Worm (Caenorhabditis elegans): ENCODE measurements around the gene dao-6.

Gene dao-6

DNA sequence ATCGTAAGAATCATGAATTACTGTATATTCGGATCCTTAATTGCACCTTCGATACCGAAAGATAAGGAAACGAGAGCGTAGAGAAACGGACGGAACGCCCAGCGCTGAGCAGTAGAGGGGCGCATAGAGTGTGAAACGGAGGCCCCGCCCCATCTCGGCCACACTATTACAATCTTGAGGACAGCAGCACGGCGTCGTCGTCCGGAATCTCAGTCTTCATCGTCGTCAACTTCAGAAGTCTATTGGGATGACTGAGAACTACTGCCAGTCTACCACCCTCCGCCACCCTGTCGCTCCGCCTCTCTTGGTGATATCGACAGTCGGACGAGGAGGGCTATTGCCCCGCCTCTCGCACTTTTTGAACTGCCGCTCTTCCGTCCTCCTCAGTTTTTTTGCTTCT is 28.7 kb upstream of the dao-6 start:
- TF ChIP-seq C34F6.9 (tag; optimal IDR thresholded peaks at IDR 0.05) (no peak), lin-13 (GFP tag; optimal IDR thresholded peaks at IDR 0.05) (no peak), ztf-4 (tag; optimal IDR thresholded peaks at IDR 0.05) (no peak), mab-5 (tag; optimal IDR thresholded peaks at IDR 0.05) (no peak)

DNA sequence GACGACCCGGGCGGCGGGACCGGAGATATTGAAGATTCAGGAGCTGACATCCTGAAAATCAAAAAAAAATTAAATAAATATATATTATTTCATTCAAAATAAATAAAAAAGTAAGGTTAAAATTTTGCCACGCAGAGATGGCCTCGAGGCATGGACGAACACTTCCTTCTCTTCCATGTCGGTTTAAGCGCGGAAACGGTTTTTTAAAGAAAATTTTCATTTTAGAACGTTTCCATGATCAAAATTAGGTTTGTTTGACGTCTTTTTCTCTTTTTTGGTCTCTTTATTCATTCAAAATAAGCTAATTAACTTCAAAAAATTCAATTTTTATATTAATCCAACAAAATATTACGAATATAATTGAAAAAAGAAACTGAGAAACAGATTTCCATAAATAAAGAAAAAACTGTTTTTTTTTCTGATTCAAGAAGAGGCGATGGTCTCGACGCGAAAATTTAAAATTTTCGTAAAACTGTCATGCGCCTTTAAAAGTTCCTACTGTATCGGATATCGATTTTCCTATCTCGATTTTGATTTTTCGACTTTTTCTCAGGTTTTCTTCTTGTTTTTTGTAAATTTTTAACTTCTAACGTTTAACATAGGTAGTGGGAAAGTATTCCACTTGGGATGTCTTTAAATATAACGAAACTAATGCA is 26.2 kb upstream of the dao-6 start, which contains the start of gene gcc-2:
Gene gcc-2 (minus strand): TSS at position 51 of the 656 bp plus-strand sequence.
- TF ChIP-seq lin-13 (GFP tag; optimal IDR thresholded peaks at IDR 0.05) (no peak), elt-1 (tag; optimal IDR thresholded peaks at IDR 0.05) (no peak), mbf-1 (tag; optimal IDR thresholded peaks at IDR 0.05) (no peak), nhr-10 (tag; optimal IDR thresholded peaks at IDR 0.05) (no peak), ceh-82 (tag; optimal IDR thresholded peaks at IDR 0.05) (no peak), nhr-77 (tag; optimal IDR thresholded peaks at IDR 0.05) (no peak), F13H6.1 (tag; optimal IDR thresholded peaks at IDR 0.05) (no peak), ztf-4 (tag; optimal IDR thresholded peaks at IDR 0.05) (no peak), nhr-6 (tag; optimal IDR thresholded peaks at IDR 0.05) (no peak), sma-3 (GFP tag; optimal IDR thresholded peaks at IDR 0.05) (no peak), gmeb-1 (tag; optimal IDR thresholded peaks at IDR 0.05) (no peak), crh-2 (tag; optimal IDR thresholded peaks at IDR 0.05) (no peak), snpc-4 (tag; optimal IDR thresholded peaks at IDR 0.05) (no peak), ZK546.5 (tag; optimal IDR thresholded peaks at IDR 0.05) (no peak), nhr-21 (tag; optimal IDR thresholded peaks at IDR 0.05) (no peak), alr-1 (tag; optimal IDR thresholded peaks at IDR 0.05) (no peak), ztf-11 (tag; optimal IDR thresholded peaks at IDR 0.05) (no peak), nhr-12 (tag; optimal IDR thresholded peaks at IDR 0.05) (no peak)

DNA sequence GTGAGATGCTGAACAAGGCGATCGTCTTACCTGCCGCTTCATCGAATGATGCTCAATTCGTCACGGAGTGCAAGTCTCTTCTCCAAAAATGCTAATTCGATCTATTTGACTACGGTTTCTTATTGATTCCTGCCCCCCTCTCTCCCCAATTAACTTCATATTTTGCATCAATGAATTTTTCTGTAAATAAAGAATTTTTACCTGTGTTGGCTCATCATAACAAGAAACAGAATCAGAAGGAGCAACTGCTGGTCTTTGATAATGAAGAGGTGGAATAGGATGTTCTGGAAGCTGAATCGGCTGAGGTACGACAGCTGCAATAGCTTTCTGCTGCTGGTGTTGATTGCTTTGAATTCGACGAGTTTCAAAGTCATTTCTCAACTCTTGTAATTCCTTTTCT is 24.2 kb upstream of the dao-6 start:
- TF ChIP-seq unc-39 (tag; optimal IDR thresholded peaks at IDR 0.05) (no peak), ama-1 (optimal IDR thresholded peaks at IDR 0.05) (no peak), aly-2 (tag; optimal IDR thresholded peaks at IDR 0.05) (no peak), dmd-4 (tag; optimal IDR thresholded peaks at IDR 0.05) (no peak), fos-1 (tag; optimal IDR thresholded peaks at IDR 0.05) (no peak), blmp-1 (tag; optimal IDR thresholded peaks at IDR 0.05; ENCODE audit: insufficient read depth) (no peak), ztf-11 (tag; optimal IDR thresholded peaks at IDR 0.05) (no peak), sma-3 (GFP tag; optimal IDR thresholded peaks at IDR 0.05) (no peak), lsy-2 (tag; optimal IDR thresholded peaks at IDR 0.05) (no peak), zag-1 (tag; optimal IDR thresholded peaks at IDR 0.05) (no peak), alr-1 (tag; optimal IDR thresholded peaks at IDR 0.05) (no peak), crh-2 (tag; optimal IDR thresholded peaks at IDR 0.05) (no peak), R02D3.7 (tag; optimal IDR thresholded peaks at IDR 0.05) (no peak), nhr-11 (tag; optimal IDR thresholded peaks at IDR 0.05) (no peak), unc-55 (GFP tag; optimal IDR thresholded peaks at IDR 0.05) (no peak), unc-62 (GFP tag; optimal IDR thresholded peaks at IDR 0.05) (no peak), nhr-25 (tag; optimal IDR thresholded peaks at IDR 0.05) (no peak), ceh-16 (tag; optimal IDR thresholded peaks at IDR 0.05) (no peak), nhr-6 (tag; optimal IDR thresholded peaks at IDR 0.05) (no peak), ceh-82 (tag; optimal IDR thresholded peaks at IDR 0.05) (no peak)

DNA sequence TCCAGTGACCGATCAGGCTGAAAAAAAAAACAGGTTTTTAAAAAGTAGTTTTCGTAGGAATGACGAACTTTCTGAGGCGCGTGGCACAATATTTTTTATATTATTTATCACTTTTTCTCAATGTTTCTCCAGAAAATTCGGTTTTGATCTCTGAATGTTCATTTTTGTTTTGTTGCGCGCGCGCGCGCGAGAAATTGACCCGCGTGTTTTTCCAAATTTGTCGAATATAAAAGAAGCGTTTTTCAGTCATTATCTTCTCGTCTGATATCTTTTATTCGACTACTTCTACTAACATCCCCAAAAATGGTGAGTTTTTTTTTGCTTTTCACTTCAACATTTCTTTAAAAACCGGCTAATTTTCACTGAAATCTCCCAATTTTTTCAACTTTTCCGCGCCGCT is 22.8 kb upstream of the dao-6 start, which contains the start of gene rmd-1:
Gene rmd-1 (plus strand): TSS at position 247 of the 400 bp plus-strand sequence.
- TF ChIP-seq ztf-4 (tag; optimal IDR thresholded peaks at IDR 0.05) (no peak), sma-3 (GFP tag; optimal IDR thresholded peaks at IDR 0.05) (no peak), gmeb-1 (tag; optimal IDR thresholded peaks at IDR 0.05) (no peak), nhr-6 (tag; optimal IDR thresholded peaks at IDR 0.05) (no peak)

DNA sequence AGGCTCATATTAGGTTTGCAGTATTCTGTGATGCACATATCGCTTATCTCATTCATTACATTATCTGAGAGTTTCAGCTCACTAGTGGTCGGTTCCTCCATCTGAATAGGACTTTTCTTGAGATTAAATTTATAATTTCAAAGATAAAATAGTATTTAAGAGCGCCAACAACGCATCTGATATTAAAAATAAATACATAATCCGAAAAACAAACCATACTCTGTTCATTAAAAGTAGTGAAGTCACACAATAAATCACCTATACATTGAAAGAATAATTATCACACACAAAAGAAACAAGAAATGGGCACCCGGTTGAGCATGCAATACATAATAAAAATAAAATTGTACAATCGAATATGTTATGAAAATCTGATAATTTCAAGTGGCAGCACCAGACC is 21.4 kb upstream of the dao-6 start, which contains the start of gene vps-53:
Gene vps-53 (minus strand): TSS at position 101 of the 400 bp plus-strand sequence.
- TF ChIP-seq lin-39 (tag; optimal IDR thresholded peaks at IDR 0.05): no peak

Measured in whole organism, L2 larva.